Worm (Caenorhabditis elegans): ENCODE measurements around the gene stip-1.

The stip-1 gene

ce11 chrII:10388041-10388706, 38.4 kb upstream of the stip-1 start:
- TF ChIP-seq pqm-1 (tag; optimal IDR thresholded peaks at IDR 0.05) = no peak
- peak; percentile 73 for TF ChIP-seq dsc-1 (tag; optimal IDR thresholded peaks at IDR 0.05)
- TF ChIP-seq snpc-4 (tag; optimal IDR thresholded peaks at IDR 0.05) = peak; percentile 38
- no peak for TF ChIP-seq sox-4 (tag; optimal IDR thresholded peaks at IDR 0.05)
- TF ChIP-seq lin-13 (GFP tag; optimal IDR thresholded peaks at IDR 0.05) = peak; percentile 47
- TF ChIP-seq egl-27 (tag; optimal IDR thresholded peaks at IDR 0.05) = no peak
- TF ChIP-seq elt-3 (tag; optimal IDR thresholded peaks at IDR 0.05) = peak in 2 of 6 experiments; percentile 0 to 56
- peak; percentile 80 for TF ChIP-seq snu-23 (GFP tag; optimal IDR thresholded peaks at IDR 0.05)
- TF ChIP-seq mef-2 (tag; optimal IDR thresholded peaks at IDR 0.05) = no peak
- TF ChIP-seq fkh-10 (GFP tag; optimal IDR thresholded peaks at IDR 0.05) = no peak
- peak; percentile 2 for TF ChIP-seq C04F5.9 (tag; optimal IDR thresholded peaks at IDR 0.05)
- TF ChIP-seq lin-14 (GFP tag; optimal IDR thresholded peaks at IDR 0.05) = peak; percentile 85
- TF ChIP-seq aha-1 (tag; optimal IDR thresholded peaks at IDR 0.05) = no peak
- no peak for TF ChIP-seq unc-30 (tag; optimal IDR thresholded peaks at IDR 0.05)
- TF ChIP-seq nhr-19 (GFP tag; conservative IDR thresholded peaks at IDR 0.05) = peak; percentile 82
- TF ChIP-seq zip-4 (GFP tag; optimal IDR thresholded peaks at IDR 0.05) = peak; percentile 19
- TF ChIP-seq lin-39 (tag; optimal IDR thresholded peaks at IDR 0.05) = no peak
- no peak for TF ChIP-seq aly-2 (tag; optimal IDR thresholded peaks at IDR 0.05)
- no peak for TF ChIP-seq vab-15 (tag; optimal IDR thresholded peaks at IDR 0.05)
- TF ChIP-seq ceh-90 (tag; optimal IDR thresholded peaks at IDR 0.05) = no peak
- TF ChIP-seq swsn-7 (tag; optimal IDR thresholded peaks at IDR 0.05) = peak; percentile 80
- no peak for TF ChIP-seq F16B12.6 (tag; optimal IDR thresholded peaks at IDR 0.05)
- no peak for TF ChIP-seq hpl-2 (GFP tag; optimal IDR thresholded peaks at IDR 0.05)
- peak; percentile 86 for TF ChIP-seq nhr-71 (tag; optimal IDR thresholded peaks at IDR 0.05)
- TF ChIP-seq pag-3 (tag; optimal IDR thresholded peaks at IDR 0.05; ENCODE audit: borderline replicate concordance, insufficient read depth) = no peak
- no peak for TF ChIP-seq nhr-12 (tag; optimal IDR thresholded peaks at IDR 0.05)
- TF ChIP-seq ztf-11 (tag; optimal IDR thresholded peaks at IDR 0.05) = peak in 1 of 2 experiments; percentile 42
- TF ChIP-seq rnt-1 (tag; optimal IDR thresholded peaks at IDR 0.05) = peak; percentile 73
- TF ChIP-seq zag-1 (tag; optimal IDR thresholded peaks at IDR 0.05) = no peak
- TF ChIP-seq tbx-2 (tag; optimal IDR thresholded peaks at IDR 0.05) = peak; percentile 69
- TF ChIP-seq sptf-1 (tag; optimal IDR thresholded peaks at IDR 0.05) = no peak
- peak; percentile 66 for TF ChIP-seq unc-86 (tag; optimal IDR thresholded peaks at IDR 0.05)
- TF ChIP-seq isw-1 (GFP tag; IDR thresholded peaks at IDR 0.05) = peak; percentile 52
- no peak for TF ChIP-seq ets-5 (GFP tag; IDR thresholded peaks at IDR 0.05)
- TF ChIP-seq ceh-88 (GFP tag; IDR thresholded peaks at IDR 0.05) = 0 out of 2 replicates have a peak, but pooled peaks have one; percentile 20
- TF ChIP-seq xbp-1 (tag; optimal IDR thresholded peaks at IDR 0.05) = peak; percentile 73
- no peak for TF ChIP-seq nhr-28 (tag; optimal IDR thresholded peaks at IDR 0.05)
- TF ChIP-seq mab-9 (GFP tag; IDR thresholded peaks at IDR 0.05) = peak; percentile 51; the same call in 1 of the 2 replicates
- no peak for TF ChIP-seq Y116A8C.19 (tag; optimal IDR thresholded peaks at IDR 0.05; ENCODE audit: borderline replicate concordance)
- TF ChIP-seq alr-1 (tag; optimal IDR thresholded peaks at IDR 0.05; ENCODE audit: borderline replicate concordance) = no peak
- peak in 1 of 2 experiments; percentile 44 for TF ChIP-seq mdl-1 (tag; optimal IDR thresholded peaks at IDR 0.05)
- no peak for TF ChIP-seq ceh-63 (GFP tag; optimal IDR thresholded peaks at IDR 0.05)
- peak; percentile 46 for TF ChIP-seq unc-130 (tag; optimal IDR thresholded peaks at IDR 0.05)
- peak; percentile 66 for TF ChIP-seq C16A3.4 (tag; optimal IDR thresholded peaks at IDR 0.05)
- TF ChIP-seq nhr-77 (tag; optimal IDR thresholded peaks at IDR 0.05) = peak; percentile 37
- peak; percentile 16 for TF ChIP-seq ama-1 (optimal IDR thresholded peaks at IDR 0.05)
- no peak for TF ChIP-seq hlh-4 (tag; optimal IDR thresholded peaks at IDR 0.05)
- no peak for TF ChIP-seq fos-1 (tag; optimal IDR thresholded peaks at IDR 0.05)
- peak; percentile 63 for TF ChIP-seq fkh-8 (tag; optimal IDR thresholded peaks at IDR 0.05)
- TF ChIP-seq efl-3 (GFP tag; optimal IDR thresholded peaks at IDR 0.05) = no peak
- TF ChIP-seq lir-3 (tag; optimal IDR thresholded peaks at IDR 0.05; ENCODE audit: poor library complexity) = peak; percentile 65
- no peak for TF ChIP-seq ceh-8 (GFP tag; optimal IDR thresholded peaks at IDR 0.05)
